Fruit fly (Drosophila melanogaster) whole organism, embryonic: ENCODE data around the gene CG33286.

Experiments
- C15 ChIP-seq: fragments of 200-800 bp; sonication (Bioruptor generic); IDR thresholded peaks from 3 replicates; pipeline ENCODE4 v1.3.6; 2022; ENCODE audit warnings: missing biosample characterization, missing genetic modification characterization
- CG11504 ChIP-seq: fragments of 200-800 bp; sonication (Bioruptor generic); optimal IDR thresholded peaks from 3 replicates; lab custom pipeline; 2019; ENCODE audit warnings: missing biosample characterization, mild to moderate bottlenecking, missing genetic modification characterization, moderate library complexity
- CG11696 ChIP-seq: fragments of 200-800 bp; sonication (Bioruptor generic); IDR thresholded peaks from 2 replicates; pipeline ENCODE4 v1.3.6; 2022; ENCODE audit warnings: missing biosample characterization, missing genetic modification characterization
- CG12071 ChIP-seq: fragments of 200-800 bp; sonication (Bioruptor generic); optimal IDR thresholded peaks from 3 replicates; lab custom pipeline; 2018; ENCODE audit warnings: missing biosample characterization, mild to moderate bottlenecking, missing genetic modification characterization
- CG13424 ChIP-seq: fragments of 200-800 bp; sonication (Bioruptor generic); optimal IDR thresholded peaks from 2 replicates; lab custom pipeline; 2019; ENCODE audit warnings: missing biosample characterization, mild to moderate bottlenecking, missing genetic modification characterization, moderate library complexity
- CG14014 ChIP-seq: fragments of 200-800 bp; sonication (Bioruptor generic); IDR thresholded peaks from 2 replicates; pipeline ENCODE4 v1.3.6; 2022; ENCODE audit warnings: missing biosample characterization, missing genetic modification characterization
- CG15011 ChIP-seq: fragments of 200-800 bp; sonication (Bioruptor generic); optimal IDR thresholded peaks from 3 replicates; lab custom pipeline; 2018; ENCODE audit warnings: missing biosample characterization, mild to moderate bottlenecking, missing genetic modification characterization
- CG16815 ChIP-seq: fragments of 200-800 bp; sonication (Bioruptor generic); optimal IDR thresholded peaks from 3 replicates; lab custom pipeline; 2017; ENCODE audit warnings: missing biosample characterization, mild to moderate bottlenecking, missing genetic modification characterization
- CG17361 ChIP-seq: fragments of 200-800 bp; sonication (Bioruptor generic); IDR thresholded peaks from 3 replicates; pipeline ENCODE4 v1.3.6; 2022; ENCODE audit warnings: missing biosample characterization, missing genetic modification characterization
- CG18599 ChIP-seq: fragments of 200-800 bp; sonication (Bioruptor generic); optimal IDR thresholded peaks from 3 replicates; lab custom pipeline; 2017; ENCODE audit warnings: missing biosample characterization, missing genetic modification characterization, mild to moderate bottlenecking, moderate library complexity, missing genetic modification reagents
- CG2129 ChIP-seq: fragments of 200-800 bp; sonication (Bioruptor generic); IDR thresholded peaks from 2 replicates; pipeline ENCODE4 v1.3.6; 2022; ENCODE audit warnings: missing biosample characterization, missing genetic modification characterization; ENCODE audit not compliant: partially characterized antibody
- CG3281 ChIP-seq: fragments of 200-800 bp; sonication (Bioruptor generic); optimal IDR thresholded peaks from 3 replicates; lab custom pipeline; 2017; ENCODE audit warnings: missing biosample characterization, mild to moderate bottlenecking, missing genetic modification characterization
- CG3995 ChIP-seq: fragments of 200-800 bp; sonication (Bioruptor generic); optimal IDR thresholded peaks from 3 replicates; lab custom pipeline; 2016; ENCODE audit warnings: missing biosample characterization, missing genetic modification characterization
- CG4328 ChIP-seq: fragments of 200-800 bp; sonication (Bioruptor generic); optimal IDR thresholded peaks from 3 replicates; lab custom pipeline; 2017; ENCODE audit warnings: missing biosample characterization, missing genetic modification reagents, missing genetic modification characterization
- CG7745 ChIP-seq: fragments of 200-800 bp; sonication (Bioruptor generic); optimal IDR thresholded peaks from 2 replicates; lab custom pipeline; 2018; ENCODE audit warnings: missing biosample characterization, mild to moderate bottlenecking, missing genetic modification characterization, moderate library complexity
- CG8359 ChIP-seq: fragments of 200-800 bp; sonication (Bioruptor generic); optimal IDR thresholded peaks from 2 replicates; lab custom pipeline; 2017; ENCODE audit warnings: missing biosample characterization, mild to moderate bottlenecking, missing genetic modification characterization, borderline replicate concordance
- CG8924 ChIP-seq: fragments of 200-800 bp; optimal IDR thresholded peaks from 3 replicates; lab custom pipeline; 2019; ENCODE audit warnings: missing biosample characterization, mild to moderate bottlenecking, missing genetic modification characterization, moderate library complexity
- CG9437 ChIP-seq: fragments of 200-800 bp; sonication (Bioruptor generic); optimal IDR thresholded peaks from 2 replicates; lab custom pipeline; 2018; ENCODE audit warnings: missing biosample characterization, mild to moderate bottlenecking, missing genetic modification characterization
- Chrac-16 ChIP-seq: fragments of 200-800 bp; sonication (Bioruptor generic); optimal IDR thresholded peaks from 3 replicates; lab custom pipeline; 2016; ENCODE audit warnings: missing biosample characterization, missing genetic modification characterization
- CoRest ChIP-seq: fragments of 200-800 bp; sonication (Bioruptor generic); optimal IDR thresholded peaks from 3 replicates; lab custom pipeline; 2018; ENCODE audit warnings: missing biosample characterization, mild to moderate bottlenecking, missing genetic modification characterization, moderate library complexity
- E2f1 ChIP-seq: fragments of 200-800 bp; sonication (Bioruptor generic); IDR thresholded peaks from 2 replicates; pipeline ENCODE4 v1.3.6; 2022; ENCODE audit warnings: missing biosample characterization, missing genetic modification characterization
- H2.0 ChIP-seq: fragments of 200-800 bp; sonication (Bioruptor generic); IDR thresholded peaks from 2 replicates; pipeline ENCODE4 v1.3.6; 2022; ENCODE audit warnings: missing biosample characterization, missing genetic modification characterization
- HLH54F ChIP-seq: fragments of 200-800 bp; sonication (Bioruptor generic); optimal IDR thresholded peaks from 3 replicates; lab custom pipeline; 2016; ENCODE audit warnings: missing biosample characterization, missing genetic modification characterization
- Kr ChIP-seq: fragments of 200-800 bp; sonication (Bioruptor generic); optimal IDR thresholded peaks from 2 replicates; lab custom pipeline; 2017; ENCODE audit warnings: missing biosample characterization, mild to moderate bottlenecking, missing genetic modification characterization
- Lpt ChIP-seq: fragments of >200 bp; optimal IDR thresholded peaks from 2 replicates; lab custom pipeline; 2018; ENCODE audit warnings: missing biosample characterization, missing genetic modification characterization
- NC2β ChIP-seq: fragments of 200-800 bp; sonication (Bioruptor generic); optimal IDR thresholded peaks from 2 replicates; lab custom pipeline; 2016; ENCODE audit warnings: missing biosample characterization, missing genetic modification characterization
- NK7.1 ChIP-seq: fragments of 200-800 bp; sonication (Bioruptor generic); optimal IDR thresholded peaks from 3 replicates; lab custom pipeline; 2016; ENCODE audit warnings: missing biosample characterization, missing genetic modification characterization
- Oli ChIP-seq: fragments of 200-800 bp; sonication (Bioruptor generic); optimal IDR thresholded peaks from 2 replicates; lab custom pipeline; 2018; ENCODE audit warnings: missing biosample characterization, mild to moderate bottlenecking, missing genetic modification characterization, moderate library complexity
- Ravus ChIP-seq: fragments of 200-800 bp; sonication (Bioruptor generic); IDR thresholded peaks from 2 replicates; pipeline ENCODE4 v1.3.6; 2022; ENCODE audit warnings: missing biosample characterization, missing genetic modification characterization
- Usf ChIP-seq: fragments of 200-800 bp; sonication (Bioruptor generic); optimal IDR thresholded peaks from 2 replicates; lab custom pipeline; 2017; ENCODE audit warnings: missing genotype, missing biosample characterization, missing genetic modification characterization
- amos ChIP-seq: fragments of 200-800 bp; sonication (Bioruptor generic); IDR thresholded peaks from 2 replicates; pipeline ENCODE4 v1.3.6; 2022; ENCODE audit warnings: missing biosample characterization, missing genetic modification characterization; ENCODE audit not compliant: partially characterized antibody
- ara ChIP-seq: fragments of 200-800 bp; sonication (Bioruptor generic); IDR thresholded peaks from 2 replicates; pipeline ENCODE4 v1.3.6; 2022; ENCODE audit warnings: missing biosample characterization, missing genetic modification characterization
- bsh ChIP-seq, 2 experiments: fragments of 200-800 bp; sonication (Bioruptor generic); optimal IDR thresholded peaks; 2 replicates each; lab custom pipeline; 2017 to 2018; ENCODE audit warnings: mild to moderate bottlenecking in 2 of 2, missing biosample characterization in 2 of 2, missing genetic modification characterization in 2 of 2, moderate library complexity in 1 of 2
- caup ChIP-seq: fragments of 200-800 bp; sonication (Bioruptor generic); optimal IDR thresholded peaks from 3 replicates; lab custom pipeline; 2017; ENCODE audit warnings: missing biosample characterization, mild to moderate bottlenecking, missing genetic modification characterization, moderate library complexity; ENCODE audit not compliant: severe bottlenecking
- chif ChIP-seq, 2 experiments: fragments of 200-800 bp; sonication (Bioruptor generic); optimal IDR thresholded peaks; 3 replicates each; lab custom pipeline; 2016; ENCODE audit warnings: missing biosample characterization in 2 of 2, missing genetic modification characterization in 2 of 2
- dm ChIP-seq: fragments of 200-800 bp; sonication (Bioruptor generic); optimal IDR thresholded peaks from 3 replicates; lab custom pipeline; 2016; ENCODE audit warnings: missing biosample characterization, missing genetic modification characterization
- gcm ChIP-seq: fragments of 200-800 bp; sonication (Bioruptor generic); optimal IDR thresholded peaks from 2 replicates; lab custom pipeline; 2019; ENCODE audit warnings: missing biosample characterization, mild to moderate bottlenecking, missing genetic modification characterization, moderate library complexity
- gem ChIP-seq: fragments of 200-800 bp; sonication (Bioruptor generic); optimal IDR thresholded peaks from 2 replicates; lab custom pipeline; 2019; ENCODE audit warnings: missing biosample characterization, mild to moderate bottlenecking, missing genetic modification characterization, moderate library complexity
- gt ChIP-seq: fragments of 200-800 bp; sonication (Bioruptor generic); IDR thresholded peaks from 2 replicates; pipeline ENCODE4 v1.3.6; 2022; ENCODE audit warnings: missing biosample characterization, missing genetic modification characterization
- h ChIP-seq: fragments of >200 bp; optimal IDR thresholded peaks from 2 replicates; lab custom pipeline; 2017
- jigr1 ChIP-seq: fragments of 200-800 bp; sonication (Bioruptor generic); IDR thresholded peaks from 3 replicates; pipeline ENCODE4 v1.3.6; 2022; ENCODE audit warnings: missing biosample characterization, missing genetic modification characterization
- lilli ChIP-seq: fragments of 200-800 bp; sonication (Bioruptor generic); optimal IDR thresholded peaks from 3 replicates; lab custom pipeline; 2016; ENCODE audit warnings: missing biosample characterization, missing genetic modification characterization
- mam ChIP-seq: fragments of 200-800 bp; sonication (Bioruptor generic); optimal IDR thresholded peaks from 3 replicates; lab custom pipeline; 2016; ENCODE audit warnings: missing biosample characterization, missing genetic modification characterization
- nmo ChIP-seq: fragments of 200-800 bp; sonication (Bioruptor generic); optimal IDR thresholded peaks from 2 replicates; lab custom pipeline; 2018; ENCODE audit warnings: missing biosample characterization, mild to moderate bottlenecking, missing genetic modification characterization, moderate library complexity
- seq ChIP-seq: fragments of 200-800 bp; sonication (Bioruptor generic); IDR thresholded peaks from 2 replicates; pipeline ENCODE4 v1.3.6; 2022; ENCODE audit warnings: missing biosample characterization, missing genetic modification characterization
- slbo ChIP-seq: fragments of 200-800 bp; sonication (Bioruptor generic); IDR thresholded peaks from 2 replicates; pipeline ENCODE4 v1.3.6; 2022; ENCODE audit warnings: missing biosample characterization, missing genetic modification characterization
- sqz ChIP-seq: fragments of 200-800 bp; sonication (Bioruptor generic); optimal IDR thresholded peaks from 3 replicates; lab custom pipeline; 2018; ENCODE audit warnings: missing biosample characterization, mild to moderate bottlenecking, missing genetic modification characterization
- stwl ChIP-seq: fragments of 200-800 bp; sonication (Bioruptor generic); optimal IDR thresholded peaks from 3 replicates; lab custom pipeline; 2018; ENCODE audit warnings: missing biosample characterization, mild to moderate bottlenecking, missing genetic modification characterization, moderate library complexity
- twi ChIP-seq: fragments of 200-800 bp; optimal IDR thresholded peaks from 2 replicates; lab custom pipeline; 2019; ENCODE audit warnings: missing biosample characterization, mild to moderate bottlenecking, missing genetic modification characterization, moderate library complexity
- yki ChIP-seq: fragments of >200 bp; optimal IDR thresholded peaks from 3 replicates; lab custom pipeline; 2018

The CG33286 gene

dm6 chr3L:21010846-21011607, 36.5 kb upstream of the CG33286 start (continued):
- no peak for TF ChIP-seq sqz
- TF ChIP-seq jigr1 = no peak
- TF ChIP-seq CG11696 (GFP tag; lab: Robert Waterston, UW) = no peak
- no peak for TF ChIP-seq CG7745 (tag; lab: Kevin White, UChicago)
- TF ChIP-seq ara (GFP tag; lab: Robert Waterston, UW) = no peak
- TF ChIP-seq stwl (tag; lab: Kevin White, UChicago) = no peak
- TF ChIP-seq NC2β (GFP tag; lab: Kevin White, UChicago) = no peak
- peak; percentile 11 for TF ChIP-seq twi
- no peak for TF ChIP-seq H2.0 (GFP tag; lab: Robert Waterston, UW)
- TF ChIP-seq CG16815 = no peak
- no peak for TF ChIP-seq Ravus
- TF ChIP-seq CG4328 (GFP tag; lab: Kevin White, UChicago) = no peak
- TF ChIP-seq gt (GFP tag; lab: Robert Waterston, UW) = no peak
- peak; percentile 54 for TF ChIP-seq gem
- TF ChIP-seq gcm (GFP tag; lab: Kevin White, UChicago) = no peak
- peak; percentile 40 for TF ChIP-seq lilli (GFP tag; lab: Kevin White, UChicago)
- TF ChIP-seq CG15011 (GFP tag; lab: Kevin White, UChicago) = peak; percentile 23
- TF ChIP-seq C15 = no peak
- TF ChIP-seq bsh (GFP tag; optimal IDR thresholded peaks at IDR 0.05; lab: Kevin White, UChicago) = no peak
- TF ChIP-seq CG11504 (tag; lab: Kevin White, UChicago) = peak; percentile 53
- no peak for TF ChIP-seq dm (GFP tag; lab: Kevin White, UChicago)
- no peak for TF ChIP-seq CG8924 (tag; lab: Kevin White, UChicago)
- TF ChIP-seq amos (GFP tag; lab: Robert Waterston, UW) = no peak
- TF ChIP-seq CG17361 (GFP tag; lab: Robert Waterston, UW) = 0 out of 3 replicates have a peak, but pooled peaks have one; percentile 17
- no peak for TF ChIP-seq Lpt (GFP tag; lab: Kevin White, UChicago)
- no peak for TF ChIP-seq CG8359
- no peak for TF ChIP-seq CG2129
- peak; percentile 7 for TF ChIP-seq HLH54F
- peak; percentile 59 for TF ChIP-seq CG18599 (GFP tag; lab: Kevin White, UChicago)
- TF ChIP-seq caup (GFP tag; lab: Kevin White, UChicago) = peak; percentile 22
- TF ChIP-seq CG3995 = no peak
- TF ChIP-seq CoRest (tag; lab: Kevin White, UChicago) = peak; percentile 54
- TF ChIP-seq CG14014 (GFP tag; lab: Robert Waterston, UW) = 0 out of 2 replicates have a peak, but pooled peaks have one; percentile 10
- TF ChIP-seq mam = peak; percentile 5
- TF ChIP-seq h (lab: Kevin White, UChicago) = no peak
- TF ChIP-seq nmo (GFP tag; lab: Kevin White, UChicago) = peak; percentile 23
- no peak for TF ChIP-seq Usf (GFP tag; lab: Kevin White, UChicago)
- TF ChIP-seq Chrac-16 (GFP tag; lab: Kevin White, UChicago) = no peak
- TF ChIP-seq slbo (GFP tag; lab: Robert Waterston, UW) = peak; percentile 51; the same call in 1 of the 2 replicates
- TF ChIP-seq E2f1 = no peak
- no peak for TF ChIP-seq CG9437 (GFP tag; lab: Kevin White, UChicago)
- no peak for TF ChIP-seq NK7.1 (GFP tag; lab: Kevin White, UChicago)
- TF ChIP-seq Kr (GFP tag; lab: Kevin White, UChicago) = no peak
- no peak for TF ChIP-seq CG12071
- peak; percentile 12 for TF ChIP-seq Oli (tag; lab: Kevin White, UChicago)
- peak; percentile 70 for TF ChIP-seq yki (lab: Kevin White, UChicago)
- peak; percentile 26 for TF ChIP-seq CG13424 (tag; lab: Kevin White, UChicago)
- peak; percentile 47 for TF ChIP-seq CG3281 (GFP tag; lab: Kevin White, UChicago)
- TF ChIP-seq seq (GFP tag; lab: Robert Waterston, UW) = peak; percentile 16; the same call in 1 of the 2 replicates
- TF ChIP-seq chif (GFP tag; optimal IDR thresholded peaks at IDR 0.05; lab: Kevin White, UChicago) = no peak
